Worm (Caenorhabditis elegans) whole organism, young adult: ENCODE results near the gene srz-6.

Experiments
- B0261.1 ChIP-seq: sonication (generic microtip); optimal IDR thresholded peaks from 2 replicates; lab custom pipeline; 2016; ENCODE audit warnings: mild to moderate bottlenecking, missing genetic modification characterization, moderate library complexity, missing compliant biosample characterization
- B0336.3 ChIP-seq: fragments of 200-800 bp; sonication (Bioruptor generic); IDR thresholded peaks from 2 replicates; pipeline ENCODE4 v1.3.6; 2022; ENCODE audit warnings: missing genetic modification characterization, missing compliant biosample characterization
- C06A6.2 ChIP-seq: fragments of 200-800 bp; sonication (Bioruptor generic); conservative IDR thresholded peaks from 2 replicates; pipeline ENCODE4 v1.3.6; 2022; ENCODE audit warnings: missing genetic modification characterization, missing compliant biosample characterization
- F22D6.2 ChIP-seq: sonication (generic microtip); optimal IDR thresholded peaks from 2 replicates; lab custom pipeline; 2016; ENCODE audit warnings: mild to moderate bottlenecking, missing genetic modification characterization, missing compliant biosample characterization
- F37B4.10 ChIP-seq: fragments of 200-800 bp; sonication (Bioruptor generic); IDR thresholded peaks from 2 replicates; pipeline ENCODE4 v1.3.6; 2022; ENCODE audit warnings: missing genetic modification characterization, missing compliant biosample characterization
- K11D2.4 ChIP-seq: fragments of 200-800 bp; sonication (Bioruptor generic); IDR thresholded peaks from 2 replicates; pipeline ENCODE4 v1.3.6; 2022; ENCODE audit warnings: missing genetic modification reagents, missing genetic modification characterization, missing compliant biosample characterization
- Y67H2A.10 ChIP-seq: fragments of 200-800 bp; sonication (Bioruptor generic); conservative IDR thresholded peaks from 2 replicates; pipeline ENCODE4 v1.3.6; 2022; ENCODE audit warnings: missing genetic modification reagents, missing genetic modification characterization, missing compliant biosample characterization
- attf-3 ChIP-seq: fragments of 200-800 bp; sonication (Bioruptor generic); conservative IDR thresholded peaks from 2 replicates; pipeline ENCODE4 v1.3.6; 2022; ENCODE audit warnings: missing genetic modification reagents, missing genetic modification characterization, missing compliant biosample characterization
- ccch-3 ChIP-seq: fragments of 200-800 bp; sonication (Bioruptor generic); optimal IDR thresholded peaks from 2 replicates; lab custom pipeline; 2018; ENCODE audit warnings: mild to moderate bottlenecking, missing genetic modification characterization, missing compliant biosample characterization
- cebp-1 ChIP-seq, 2 experiments: fragments of 200-800 bp in 1 of 2; sonication (Bioruptor generic) in 1 of 2; sonication (generic microtip) in 1 of 2; IDR thresholded peaks in 1 of 2; optimal IDR thresholded peaks in 1 of 2; 2 replicates each; pipeline versions ENCODE4 v1.3.6 to Lab custom; 2017 to 2022; ENCODE audit warnings: missing compliant biosample characterization in 2 of 2, missing genetic modification characterization in 2 of 2, mild to moderate bottlenecking in 1 of 2, missing genetic modification reagents in 1 of 2, moderate library complexity in 1 of 2
- ceh-40 ChIP-seq: fragments of 200-800 bp; sonication (Bioruptor generic); IDR thresholded peaks from 2 replicates; pipeline ENCODE4 v1.3.6; 2022; ENCODE audit warnings: missing genetic modification characterization, missing compliant biosample characterization
- ceh-58 ChIP-seq: fragments of 200-800 bp; sonication (Bioruptor generic); IDR thresholded peaks from 2 replicates; pipeline ENCODE4 v1.3.6; 2022; ENCODE audit warnings: missing genetic modification characterization, missing compliant biosample characterization
- chd-7 ChIP-seq: sonication (generic microtip); optimal IDR thresholded peaks from 2 replicates; lab custom pipeline; 2016; ENCODE audit warnings: mild to moderate bottlenecking, missing genetic modification characterization, moderate library complexity, missing compliant biosample characterization
- dpl-1 ChIP-seq: fragments of 150-350 bp; optimal IDR thresholded peaks from 2 replicates; lab custom pipeline; 2014; ENCODE audit warnings: missing biosample characterization, missing genetic modification reagents, missing genetic modification characterization
- efl-1 ChIP-seq: fragments of 150-350 bp; optimal IDR thresholded peaks from 2 replicates; lab custom pipeline; 2014; ENCODE audit warnings: missing biosample characterization, missing genetic modification reagents, missing genetic modification characterization
- egl-44 ChIP-seq: fragments of 200-800 bp; sonication (Bioruptor generic); IDR thresholded peaks from 2 replicates; pipeline ENCODE4 v1.3.6; 2022; ENCODE audit warnings: missing genetic modification reagents, missing genetic modification characterization, missing compliant biosample characterization
- ekl-4 ChIP-seq: fragments of 200-800 bp; sonication (Bioruptor generic); IDR thresholded peaks from 2 replicates; pipeline ENCODE4 v1.3.6; 2022; ENCODE audit warnings: missing genetic modification reagents, missing genetic modification characterization, missing compliant biosample characterization
- fkh-3 ChIP-seq: sonication (generic microtip); optimal IDR thresholded peaks from 2 replicates; lab custom pipeline; 2016; ENCODE audit warnings: mild to moderate bottlenecking, missing genetic modification characterization, missing compliant biosample characterization
- hlh-12 ChIP-seq: sonication (generic microtip); optimal IDR thresholded peaks from 2 replicates; lab custom pipeline; 2016; ENCODE audit warnings: missing genetic modification characterization, missing compliant biosample characterization
- hmg-20 ChIP-seq: fragments of 200-800 bp; sonication (Bioruptor generic); IDR thresholded peaks from 2 replicates; pipeline ENCODE4 v1.3.6; 2022; ENCODE audit warnings: missing genetic modification reagents, missing genetic modification characterization, missing compliant biosample characterization
- lin-54 ChIP-seq: fragments of 200-800 bp; sonication (Bioruptor generic); optimal IDR thresholded peaks from 2 replicates; lab custom pipeline; 2018; ENCODE audit warnings: mild to moderate bottlenecking, missing genetic modification characterization, missing compliant biosample characterization
- lir-1 ChIP-seq: fragments of 200-800 bp; sonication (Bioruptor generic); conservative IDR thresholded peaks from 2 replicates; pipeline ENCODE4 v1.3.6; 2022; ENCODE audit warnings: missing genetic modification reagents, missing genetic modification characterization, missing compliant biosample characterization
- madf-6 ChIP-seq: fragments of 200-800 bp; sonication (Bioruptor generic); IDR thresholded peaks from 2 replicates; pipeline ENCODE4 v1.3.6; 2022; ENCODE audit warnings: missing genetic modification reagents, missing genetic modification characterization, missing compliant biosample characterization
- mcd-1 ChIP-seq: fragments of 200-800 bp; sonication (Bioruptor generic); IDR thresholded peaks from 2 replicates; pipeline ENCODE4 v1.3.6; 2022; ENCODE audit warnings: missing genetic modification reagents, missing genetic modification characterization, missing compliant biosample characterization
- nhr-80 ChIP-seq: sonication (generic microtip); optimal IDR thresholded peaks from 2 replicates; lab custom pipeline; 2016; ENCODE audit warnings: missing genetic modification characterization, missing compliant biosample characterization
- pha-4 ChIP-seq: fragments of 150-350 bp; sonication (generic microtip); optimal IDR thresholded peaks from 2 replicates; lab custom pipeline; 2014; ENCODE audit warnings: missing biosample characterization, missing genetic modification reagents, missing genetic modification characterization
- rcor-1 ChIP-seq: fragments of 200-800 bp; sonication (Bioruptor generic); IDR thresholded peaks from 2 replicates; pipeline ENCODE4 v1.3.6; 2022; ENCODE audit warnings: missing genetic modification reagents, missing genetic modification characterization, missing compliant biosample characterization
- rec-8 ChIP-seq, 2 experiments: sonication (generic microtip); optimal IDR thresholded peaks; 2 replicates each; lab custom pipeline; 2016; ENCODE audit warnings: mild to moderate bottlenecking in 2 of 2, missing genetic modification characterization in 2 of 2, missing genetic modification reagents in 2 of 2, missing genotype in 2 of 2, missing biosample characterization in 1 of 2, missing compliant biosample characterization in 1 of 2, moderate library complexity in 1 of 2
- repo-1 ChIP-seq: sonication (generic microtip); optimal IDR thresholded peaks from 2 replicates; lab custom pipeline; 2017; ENCODE audit warnings: mild to moderate bottlenecking, missing genetic modification characterization, missing compliant biosample characterization
- rpc-1 ChIP-seq, 2 experiments: fragments of 150-350 bp in 1 of 2; sonication (generic microtip) in 1 of 2; optimal IDR thresholded peaks; 2 replicates each; lab custom pipeline; 2014 to 2018; ENCODE audit warnings: missing biosample characterization in 1 of 2, missing genetic modification characterization in 1 of 2, missing genetic modification reagents in 1 of 2, missing genotype in 1 of 2
- sdz-38 ChIP-seq: sonication (generic microtip); optimal IDR thresholded peaks from 2 replicates; lab custom pipeline; 2016; ENCODE audit warnings: missing genotype, missing genetic modification characterization, missing compliant biosample characterization
- snpc-4 ChIP-seq, 5 experiments: fragments of 150-350 bp in 1 of 5; sonication (generic microtip) in 4 of 5; optimal IDR thresholded peaks; 2 replicates each; lab custom pipeline; 2014 to 2018; ENCODE audit warnings: missing genetic modification characterization in 5 of 5, missing biosample characterization in 3 of 5, antibody characterized with exemption in 2 of 5, mild to moderate bottlenecking in 2 of 5, missing compliant biosample characterization in 2 of 5, missing genotype in 2 of 5, moderate library complexity in 2 of 5, missing genetic modification reagents in 1 of 5
- unc-130 ChIP-seq: sonication (generic microtip); optimal IDR thresholded peaks from 2 replicates; lab custom pipeline; 2016; ENCODE audit warnings: missing genetic modification reagents, missing genetic modification characterization, missing compliant biosample characterization
- xnd-1 ChIP-seq: sonication (generic microtip); optimal IDR thresholded peaks from 2 replicates; lab custom pipeline; 2016; ENCODE audit warnings: missing genotype, missing genetic modification reagents, missing genetic modification characterization, missing compliant biosample characterization
- ztf-3 ChIP-seq: fragments of 200-800 bp; sonication (Bioruptor generic); optimal IDR thresholded peaks from 2 replicates; lab custom pipeline; 2018; ENCODE audit warnings: mild to moderate bottlenecking, missing genetic modification characterization, missing compliant biosample characterization
- ztf-6 ChIP-seq: fragments of 200-800 bp; sonication (Bioruptor generic); IDR thresholded peaks from 2 replicates; pipeline ENCODE4 v1.3.6; 2022; ENCODE audit warnings: missing genetic modification reagents, missing genetic modification characterization, missing compliant biosample characterization

The srz-6 gene

ce11 chrII:12507038-12507437 is 15.0 kb downstream of the srz-6 start, which contains the start of gene srh-68:
TSS of gene srh-68 (plus strand) at chrII:12507338.
- TF ChIP-seq hmg-20 (GFP tag; lab: Robert Waterston, UW) (no peak), egl-44 (GFP tag; lab: Robert Waterston, UW) (no peak), ceh-40 (GFP tag; lab: Robert Waterston, UW) (no peak), sdz-38 (tag; lab: Kevin White, UChicago) (no peak), efl-1 (GFP tag; lab: Kevin White, UChicago) (no peak), fkh-3 (tag; lab: Kevin White, UChicago) (no peak), dpl-1 (no peak), lir-1 (GFP tag; lab: Robert Waterston, UW) (no peak), K11D2.4 (GFP tag; lab: Robert Waterston, UW) (no peak), hlh-12 (tag; lab: Kevin White, UChicago) (no peak), rec-8 (tag; optimal IDR thresholded peaks at IDR 0.05; lab: Kevin White, UChicago) (no peak), unc-130 (no peak), B0336.3 (no peak), pha-4 (tag; lab: Kevin White, UChicago) (no peak), rcor-1 (no peak)

- TF ChIP-seq F22D6.2 (tag; lab: Kevin White, UChicago), result no peak
- no peak for TF ChIP-seq chd-7 (tag; lab: Kevin White, UChicago)
- TF ChIP-seq sdz-38 (tag; lab: Kevin White, UChicago), result no peak
- no peak for TF ChIP-seq madf-6 (GFP tag; lab: Robert Waterston, UW)
- TF ChIP-seq ztf-3 (GFP tag; lab: Kevin White, UChicago), result no peak
- TF ChIP-seq B0261.1 (tag; lab: Kevin White, UChicago), result no peak
- TF ChIP-seq unc-130, result no peak
- TF ChIP-seq lin-54 (GFP tag; lab: Kevin White, UChicago), result no peak
- no peak for TF ChIP-seq F37B4.10 (GFP tag; lab: Robert Waterston, UW)
- TF ChIP-seq xnd-1, result no peak
- no peak for TF ChIP-seq C06A6.2 (GFP tag; lab: Robert Waterston, UW)
- TF ChIP-seq, all 124 proteins: peak for 0
Observed at ce11 chrII:12508650-12509049, 16.6 kb downstream of the srz-6 start, which contains the start of gene srh-67. TSS of gene srh-67 (plus strand) at chrII:12508950.

- no peak for TF ChIP-seq rpc-1 (optimal IDR thresholded peaks at IDR 0.05; lab: Kevin White, UChicago)
- no peak for TF ChIP-seq rpc-1 (tag; optimal IDR thresholded peaks at IDR 0.05; lab: Kevin White, UChicago)
- no peak for TF ChIP-seq mcd-1 (GFP tag; lab: Robert Waterston, UW)
- TF ChIP-seq ztf-6, result no peak
Observed at ce11 chrII:12511866-12512265, 19.8 kb downstream of the srz-6 start, which contains the start of gene srh-73. TSS of gene srh-73 (plus strand) at chrII:12512166.

- TF ChIP-seq ekl-4 (GFP tag; lab: Robert Waterston, UW) (no peak), cebp-1 (GFP tag; IDR thresholded peaks at IDR 0.05; lab: Robert Waterston, UW) (no peak), cebp-1 (tag; optimal IDR thresholded peaks at IDR 0.05; lab: Kevin White, UChicago) (no peak), madf-6 (GFP tag; lab: Robert Waterston, UW) (no peak), nhr-80 (tag; lab: Kevin White, UChicago) (no peak), lir-1 (GFP tag; lab: Robert Waterston, UW) (no peak), Y67H2A.10 (GFP tag; lab: Robert Waterston, UW) (no peak)
Observed at ce11 chrII:12514620-12515019, 22.6 kb downstream of the srz-6 start, which contains the start of gene srh-69. TSS of gene srh-69 (minus strand) at chrII:12514720.

- TF ChIP-seq snpc-4 (GFP tag; optimal IDR thresholded peaks at IDR 0.05; lab: Kevin White, UChicago), result no peak
- TF ChIP-seq snpc-4 (tag; optimal IDR thresholded peaks at IDR 0.05; lab: Kevin White, UChicago), result no peak
- no peak for TF ChIP-seq madf-6 (GFP tag; lab: Robert Waterston, UW)
- no peak for TF ChIP-seq ccch-3 (GFP tag; lab: Kevin White, UChicago)
- no peak for TF ChIP-seq cebp-1 (GFP tag; IDR thresholded peaks at IDR 0.05; lab: Robert Waterston, UW)
- TF ChIP-seq cebp-1 (tag; optimal IDR thresholded peaks at IDR 0.05; lab: Kevin White, UChicago), result no peak
- TF ChIP-seq chd-7 (tag; lab: Kevin White, UChicago), result no peak
- TF ChIP-seq B0336.3, result no peak
- no peak for TF ChIP-seq attf-3 (GFP tag; lab: Robert Waterston, UW)
- no peak for TF ChIP-seq ekl-4 (GFP tag; lab: Robert Waterston, UW)
- TF ChIP-seq ceh-58 (GFP tag; lab: Robert Waterston, UW), result no peak
- TF ChIP-seq repo-1, result no peak
Observed at ce11 chrII:12516313-12516712, 24.3 kb downstream of the srz-6 start, which contains the start of gene srh-61. TSS of gene srh-61 (minus strand) at chrII:12516413.
